Fruit fly (Drosophila melanogaster): ENCODE data around the gene TotX.

DNA sequence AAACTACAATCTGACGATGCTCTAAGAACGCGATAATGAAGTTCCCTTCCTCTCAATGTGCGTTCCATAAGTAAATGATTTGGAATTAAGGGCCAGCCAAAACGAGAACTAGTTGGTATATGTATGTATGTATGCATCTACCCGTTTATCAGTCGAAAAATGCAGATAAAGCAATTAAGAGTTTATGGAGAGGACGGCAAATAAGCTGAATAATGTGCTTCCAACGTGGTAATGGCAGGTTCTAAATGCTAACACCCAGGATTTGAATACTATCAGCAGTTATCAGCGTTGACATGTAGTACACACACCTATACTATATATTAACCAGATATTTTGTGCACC lies 45.3 kb upstream of the TotX start:
- TF ChIP-seq Myc (optimal IDR thresholded peaks at IDR 0.05) (no peak), h (optimal IDR thresholded peaks at IDR 0.05) (no peak)
